Fruit fly (Drosophila melanogaster) whole organism, pupa: ENCODE results near the gene CG33640.

Experiments
- CG8159 ChIP-seq: fragments of 200-800 bp; sonication (Bioruptor generic); optimal IDR thresholded peaks from 3 replicates; lab custom pipeline; 2018; ENCODE audit warnings: missing biosample characterization, mild to moderate bottlenecking, missing genetic modification characterization, moderate library complexity
- Ets98B ChIP-seq: fragments of 200-800 bp; sonication (Bioruptor generic); IDR thresholded peaks from 2 replicates; pipeline ENCODE4 v1.3.6; 2022; ENCODE audit warnings: missing biosample characterization, missing genetic modification characterization

dm6 chr2L:13571791-13572451 lies 44.3 kb downstream of the CG33640 start:
- peak; percentile 43 for TF ChIP-seq Ets98B (GFP tag; lab: Robert Waterston, UW)
- TF ChIP-seq CG8159 (tag; lab: Kevin White, UChicago), result peak; percentile 80
